Fruit fly (Drosophila melanogaster) whole organism, embryonic: Measurements from ENCODE around the gene Scox.

Source experiments
- Bgb ChIP-seq: fragments of 200-800 bp; sonication (Bioruptor generic); IDR thresholded peaks from 2 replicates; pipeline ENCODE4 v1.3.6; 2022; ENCODE audit warnings: missing biosample characterization, missing genetic modification characterization; ENCODE audit not compliant: partially characterized antibody
- CG1024 ChIP-seq: fragments of 200-800 bp; sonication (Bioruptor generic); IDR thresholded peaks from 2 replicates; pipeline ENCODE4 v1.3.6; 2022; ENCODE audit warnings: missing biosample characterization, missing genetic modification characterization
- CG10654 ChIP-seq: fragments of 200-800 bp; sonication (Bioruptor generic); optimal IDR thresholded peaks from 2 replicates; lab custom pipeline; 2016; ENCODE audit warnings: missing biosample characterization, missing genetic modification characterization
- CG10959 ChIP-seq: fragments of 200-800 bp; sonication (Bioruptor generic); IDR thresholded peaks from 2 replicates; pipeline ENCODE4 v1.3.6; 2022; ENCODE audit warnings: missing biosample characterization, missing genetic modification characterization
- CG11723 ChIP-seq: fragments of 200-800 bp; sonication (Bioruptor generic); optimal IDR thresholded peaks from 2 replicates; lab custom pipeline; 2017; ENCODE audit warnings: missing biosample characterization, mild to moderate bottlenecking, missing genetic modification characterization
- CG12391 ChIP-seq: fragments of 200-800 bp; sonication (Bioruptor generic); optimal IDR thresholded peaks from 3 replicates; lab custom pipeline; 2018; ENCODE audit warnings: missing biosample characterization, mild to moderate bottlenecking, missing genetic modification characterization, moderate library complexity
- CG13123 ChIP-seq: fragments of 200-800 bp; sonication (Bioruptor generic); optimal IDR thresholded peaks from 2 replicates; lab custom pipeline; 2016; ENCODE audit warnings: missing biosample characterization, missing genetic modification characterization
- CG16815 ChIP-seq: fragments of 200-800 bp; sonication (Bioruptor generic); optimal IDR thresholded peaks from 3 replicates; lab custom pipeline; 2017; ENCODE audit warnings: missing biosample characterization, mild to moderate bottlenecking, missing genetic modification characterization
- CG17568 ChIP-seq: fragments of 200-800 bp; sonication (Bioruptor generic); optimal IDR thresholded peaks from 2 replicates; lab custom pipeline; 2018; ENCODE audit warnings: missing biosample characterization, mild to moderate bottlenecking, missing genetic modification characterization, moderate library complexity
- CG17829 ChIP-seq: fragments of 200-800 bp; optimal IDR thresholded peaks from 2 replicates; lab custom pipeline; 2019; ENCODE audit warnings: missing biosample characterization, mild to moderate bottlenecking, missing genetic modification characterization, moderate library complexity
- CG18599 ChIP-seq: fragments of 200-800 bp; sonication (Bioruptor generic); optimal IDR thresholded peaks from 3 replicates; lab custom pipeline; 2017; ENCODE audit warnings: missing biosample characterization, missing genetic modification characterization, mild to moderate bottlenecking, moderate library complexity, missing genetic modification reagents
- CG2889 ChIP-seq: fragments of 200-800 bp; sonication (Bioruptor generic); IDR thresholded peaks from 3 replicates; pipeline ENCODE4 v1.3.6; 2022; ENCODE audit warnings: missing biosample characterization, missing genetic modification characterization
- CG3163 ChIP-seq: fragments of 200-800 bp; sonication (Bioruptor generic); optimal IDR thresholded peaks from 3 replicates; lab custom pipeline; 2016; ENCODE audit warnings: missing biosample characterization, missing genetic modification characterization
- CG4404 ChIP-seq: fragments of 200-800 bp; sonication (Bioruptor generic); IDR thresholded peaks from 2 replicates; pipeline ENCODE4 v1.3.6; 2022; ENCODE audit warnings: missing biosample characterization, missing genetic modification characterization
- CG5953 ChIP-seq: fragments of 200-800 bp; sonication (Bioruptor generic); IDR thresholded peaks from 2 replicates; pipeline ENCODE4 v1.3.6; 2022; ENCODE audit warnings: missing biosample characterization, missing genetic modification characterization
- CG8089 ChIP-seq: fragments of 200-800 bp; sonication (Bioruptor generic); optimal IDR thresholded peaks from 3 replicates; lab custom pipeline; 2016; ENCODE audit warnings: missing biosample characterization, missing genetic modification characterization
- CkIIα-i1 ChIP-seq: fragments of 200-800 bp; sonication (Bioruptor generic); IDR thresholded peaks from 2 replicates; pipeline ENCODE4 v1.3.6; 2022; ENCODE audit warnings: missing biosample characterization, missing genetic modification characterization
- CoRest ChIP-seq: fragments of 200-800 bp; sonication (Bioruptor generic); optimal IDR thresholded peaks from 3 replicates; lab custom pipeline; 2018; ENCODE audit warnings: missing biosample characterization, mild to moderate bottlenecking, missing genetic modification characterization, moderate library complexity
- Dref ChIP-seq: fragments of 200-800 bp; sonication (Bioruptor generic); IDR thresholded peaks from 2 replicates; pipeline ENCODE4 v1.3.6; 2022; ENCODE audit warnings: missing biosample characterization, missing genetic modification characterization
- Ets97D ChIP-seq: fragments of 200-800 bp; sonication (Bioruptor generic); optimal IDR thresholded peaks from 3 replicates; lab custom pipeline; 2016; ENCODE audit warnings: missing biosample characterization, missing genetic modification characterization
- Fer3 ChIP-seq: fragments of 200-800 bp; sonication (Bioruptor generic); optimal IDR thresholded peaks from 2 replicates; lab custom pipeline; 2018; ENCODE audit warnings: missing biosample characterization, mild to moderate bottlenecking, missing genetic modification characterization, moderate library complexity
- HLH54F ChIP-seq: fragments of 200-800 bp; sonication (Bioruptor generic); optimal IDR thresholded peaks from 3 replicates; lab custom pipeline; 2016; ENCODE audit warnings: missing biosample characterization, missing genetic modification characterization
- Hsf ChIP-seq: fragments of 200-800 bp; sonication (Bioruptor generic); optimal IDR thresholded peaks from 3 replicates; lab custom pipeline; 2016; ENCODE audit warnings: missing biosample characterization, missing genetic modification characterization
- NK7.1 ChIP-seq: fragments of 200-800 bp; sonication (Bioruptor generic); optimal IDR thresholded peaks from 3 replicates; lab custom pipeline; 2016; ENCODE audit warnings: missing biosample characterization, missing genetic modification characterization
- Rfx ChIP-seq: fragments of 200-800 bp; sonication (Bioruptor generic); IDR thresholded peaks from 2 replicates; pipeline ENCODE4 v1.3.6; 2022; ENCODE audit warnings: missing biosample characterization, missing genetic modification characterization
- Rx ChIP-seq: fragments of 200-800 bp; sonication (Bioruptor generic); IDR thresholded peaks from 2 replicates; pipeline ENCODE4 v1.3.6; 2022; ENCODE audit warnings: missing biosample characterization, missing genetic modification characterization
- Scr ChIP-seq: fragments of 200-800 bp; sonication (Bioruptor generic); IDR thresholded peaks from 2 replicates; pipeline ENCODE4 v1.3.6; 2022; ENCODE audit warnings: missing biosample characterization, missing genetic modification characterization; ENCODE audit not compliant: partially characterized antibody
- Xbp1 ChIP-seq: fragments of 200-800 bp; sonication (Bioruptor generic); optimal IDR thresholded peaks from 3 replicates; lab custom pipeline; 2016; ENCODE audit warnings: missing biosample characterization, mild to moderate bottlenecking, missing genetic modification characterization
- YL-1 ChIP-seq: fragments of 200-800 bp; sonication (Bioruptor generic); optimal IDR thresholded peaks from 3 replicates; lab custom pipeline; 2017; ENCODE audit warnings: missing biosample characterization, mild to moderate bottlenecking, missing genetic modification characterization
- ac ChIP-seq: fragments of 200-800 bp; sonication (Bioruptor generic); optimal IDR thresholded peaks from 3 replicates; lab custom pipeline; 2017; ENCODE audit warnings: missing biosample characterization, mild to moderate bottlenecking, missing genetic modification characterization
- caup ChIP-seq: fragments of 200-800 bp; sonication (Bioruptor generic); optimal IDR thresholded peaks from 3 replicates; lab custom pipeline; 2017; ENCODE audit warnings: missing biosample characterization, mild to moderate bottlenecking, missing genetic modification characterization, moderate library complexity; ENCODE audit not compliant: severe bottlenecking
- chif ChIP-seq, 2 experiments: fragments of 200-800 bp; sonication (Bioruptor generic); optimal IDR thresholded peaks; 3 replicates each; lab custom pipeline; 2016; ENCODE audit warnings: missing biosample characterization in 2 of 2, missing genetic modification characterization in 2 of 2
- croc ChIP-seq: fragments of 200-800 bp; sonication (Bioruptor generic); conservative IDR thresholded peaks from 3 replicates; pipeline ENCODE4 v1.3.6; 2022; ENCODE audit warnings: missing biosample characterization, missing genetic modification characterization
- esg ChIP-seq: fragments of 200-800 bp; sonication (Bioruptor generic); conservative IDR thresholded peaks from 2 replicates; pipeline ENCODE4 v1.3.6; 2022; ENCODE audit warnings: missing biosample characterization, missing genetic modification characterization
- ewg ChIP-seq: fragments of 200-800 bp; sonication (Bioruptor generic); optimal IDR thresholded peaks from 3 replicates; lab custom pipeline; 2017; ENCODE audit warnings: mild to moderate bottlenecking, missing biosample characterization, missing genetic modification reagents, missing genetic modification characterization
- fd96Cb ChIP-seq: fragments of 200-800 bp; sonication (Bioruptor generic); optimal IDR thresholded peaks from 2 replicates; lab custom pipeline; 2018; ENCODE audit warnings: missing biosample characterization, mild to moderate bottlenecking, missing genetic modification characterization, moderate library complexity
- ftz-f1 ChIP-seq: fragments of 200-800 bp; sonication (Bioruptor generic); optimal IDR thresholded peaks from 2 replicates; lab custom pipeline; 2016; ENCODE audit warnings: missing biosample characterization, missing genetic modification characterization
- gcm2 ChIP-seq: fragments of 200-800 bp; sonication (Bioruptor generic); optimal IDR thresholded peaks from 2 replicates; lab custom pipeline; 2016; ENCODE audit warnings: missing biosample characterization, missing genetic modification characterization
- grn ChIP-seq: fragments of 200-800 bp; sonication (Bioruptor generic); optimal IDR thresholded peaks from 3 replicates; lab custom pipeline; 2017; ENCODE audit warnings: missing biosample characterization, missing genetic modification characterization
- ham ChIP-seq: fragments of 200-800 bp; sonication (Bioruptor generic); IDR thresholded peaks from 2 replicates; pipeline ENCODE4 v1.3.6; 2022; ENCODE audit warnings: missing biosample characterization, missing genetic modification characterization
- her ChIP-seq: fragments of 200-800 bp; sonication (Bioruptor generic); optimal IDR thresholded peaks from 2 replicates; lab custom pipeline; 2016; ENCODE audit warnings: missing biosample characterization, missing genetic modification characterization
- inv ChIP-seq: fragments of 200-800 bp; sonication (Bioruptor generic); IDR thresholded peaks from 2 replicates; pipeline ENCODE4 v1.3.6; 2022; ENCODE audit warnings: missing biosample characterization, missing genetic modification characterization; ENCODE audit not compliant: partially characterized antibody
- klu ChIP-seq: fragments of 200-800 bp; sonication (Bioruptor generic); IDR thresholded peaks from 2 replicates; pipeline ENCODE4 v1.3.6; 2022; ENCODE audit warnings: missing biosample characterization, missing genetic modification characterization
- pita ChIP-seq: fragments of 200-800 bp; sonication (Bioruptor generic); optimal IDR thresholded peaks from 2 replicates; lab custom pipeline; 2017; ENCODE audit warnings: missing biosample characterization, mild to moderate bottlenecking, missing genetic modification characterization
- pnt ChIP-seq: fragments of 200-800 bp; sonication (Bioruptor generic); optimal IDR thresholded peaks from 3 replicates; lab custom pipeline; 2016; ENCODE audit warnings: missing biosample characterization, missing genetic modification characterization
- slou ChIP-seq: fragments of 200-800 bp; sonication (Bioruptor generic); optimal IDR thresholded peaks from 3 replicates; lab custom pipeline; 2016; ENCODE audit warnings: missing biosample characterization, missing genetic modification characterization
- sr ChIP-seq: fragments of 200-800 bp; sonication (Bioruptor generic); IDR thresholded peaks from 3 replicates; pipeline ENCODE4 v1.3.6; 2022; ENCODE audit warnings: missing biosample characterization, missing genetic modification characterization
- ttk ChIP-seq: fragments of 200-800 bp; sonication (Bioruptor generic); IDR thresholded peaks from 2 replicates; pipeline ENCODE4 v2.1.2; 2022; ENCODE audit warnings: missing biosample characterization, missing genetic modification characterization
- vfl ChIP-seq: fragments of 200-800 bp; sonication (Bioruptor generic); optimal IDR thresholded peaks from 2 replicates; lab custom pipeline; 2016; ENCODE audit warnings: missing biosample characterization, missing genetic modification characterization
- zen2 ChIP-seq: fragments of 200-800 bp; sonication (Bioruptor generic); IDR thresholded peaks from 3 replicates; pipeline ENCODE4 v1.3.6; 2022; ENCODE audit warnings: missing biosample characterization, missing genetic modification characterization; ENCODE audit not compliant: partially characterized antibody
- zfh1 ChIP-seq: fragments of 200-800 bp; sonication (Bioruptor generic); IDR thresholded peaks from 3 replicates; pipeline ENCODE4 v1.3.6; 2022; ENCODE audit warnings: missing biosample characterization, missing genetic modification characterization

Scox gene

DNA sequence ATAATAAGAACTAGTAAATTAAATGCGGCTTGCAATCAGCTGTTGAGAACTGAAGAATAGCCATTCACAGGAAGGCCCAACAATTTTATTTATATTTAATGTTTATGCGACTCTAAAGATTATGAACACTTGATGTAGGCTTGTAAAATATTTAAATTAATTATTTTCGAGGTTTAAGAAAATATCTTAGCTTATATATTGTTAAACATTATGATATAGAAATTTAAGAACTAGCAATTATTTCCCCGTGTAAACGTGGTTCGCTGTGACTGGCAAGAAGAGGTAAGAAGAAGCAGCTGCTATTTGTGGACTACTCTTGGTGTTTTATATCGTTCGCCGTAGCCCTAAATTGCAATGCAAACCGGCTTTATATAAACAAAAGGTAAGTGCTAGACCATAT lies 23.4 kb downstream of the Scox start, which contains the start of the genes mRpL24 and betaggt-I (continued):
- TF ChIP-seq CG5953 (peak; percentile 97), Ets97D (GFP tag; lab: Kevin White, UChicago) (peak; percentile 61), CG10959 (GFP tag; lab: Robert Waterston, UW) (peak; percentile 83), Hsf (GFP tag; lab: Kevin White, UChicago) (peak; percentile 93), CG11723 (GFP tag; lab: Kevin White, UChicago) (no peak), fd96Cb (peak; percentile 94), NK7.1 (GFP tag; lab: Kevin White, UChicago) (peak; percentile 35), CG16815 (GFP tag; lab: Kevin White, UChicago) (peak; percentile 92), ftz-f1 (GFP tag; lab: Kevin White, UChicago) (peak; percentile 49), CG17568 (GFP tag; lab: Kevin White, UChicago) (no peak), croc (peak; percentile 93), pita (no peak), CG3163 (GFP tag; lab: Kevin White, UChicago) (peak; percentile 36), vfl (peak; percentile 94), caup (GFP tag; lab: Kevin White, UChicago) (peak; percentile 93), CG13123 (GFP tag; lab: Kevin White, UChicago) (peak; percentile 90), CoRest (tag; lab: Kevin White, UChicago) (peak; percentile 98), Bgb (GFP tag; lab: Robert Waterston, UW) (no peak), CG1024 (peak; percentile 91), sr (GFP tag; lab: Robert Waterston, UW) (peak; percentile 75), Dref (GFP tag; lab: Robert Waterston, UW) (peak; percentile 40), Xbp1 (peak; percentile 97), CG2889 (peak; percentile 95), ttk (peak; percentile 98), ewg (peak; percentile 91), esg (GFP tag; lab: Robert Waterston, UW) (peak; percentile 95), YL-1 (peak; percentile 95), CG10654 (GFP tag; lab: Kevin White, UChicago) (peak; percentile 92), CG12391 (tag; lab: Kevin White, UChicago) (peak; percentile 99), chif (GFP tag; optimal IDR thresholded peaks at IDR 0.05; lab: Kevin White, UChicago) (peak; percentile 82 to 87), CG8089 (peak; percentile 55), Fer3 (tag; lab: Kevin White, UChicago) (peak; percentile 98), CG17829 (peak; percentile 98), slou (peak; percentile 89), klu (GFP tag; lab: Robert Waterston, UW) (peak; percentile 90), gcm2 (GFP tag; lab: Kevin White, UChicago) (peak; percentile 70), CG4404 (peak; percentile 85), CG18599 (GFP tag; lab: Kevin White, UChicago) (peak; percentile 97), ac (GFP tag; lab: Kevin White, UChicago) (peak; percentile 23), HLH54F (GFP tag; lab: Kevin White, UChicago) (peak; percentile 85), zen2 (GFP tag; lab: Robert Waterston, UW) (no peak), zfh1 (GFP tag; lab: Robert Waterston, UW) (peak; percentile 98), inv (no peak), pnt (peak; percentile 72), Scr (no peak; the same call in 1 of the 2 replicates), CkIIα-i1 (peak; percentile 64; the same call in 1 of the 2 replicates), Rx (GFP tag; lab: Robert Waterston, UW) (peak; percentile 97), ham (GFP tag; lab: Robert Waterston, UW) (peak; percentile 88), grn (peak; percentile 56), Rfx (GFP tag; lab: Robert Waterston, UW) (peak; percentile 98), her (GFP tag; lab: Kevin White, UChicago) (peak; percentile 40)
